Fruit fly (Drosophila melanogaster) whole organism, embryonic: ENCODE data around the gene CG7381.

ENCODE experiments used
- Abd-B ChIP-seq: fragments of 200-800 bp; sonication (Bioruptor generic); optimal IDR thresholded peaks from 2 replicates; lab custom pipeline; 2018; ENCODE audit warnings: missing biosample characterization, mild to moderate bottlenecking, missing genetic modification characterization, moderate library complexity
- Antp ChIP-seq: fragments of 200-800 bp; sonication (Bioruptor generic); optimal IDR thresholded peaks from 3 replicates; lab custom pipeline; 2016; ENCODE audit warnings: missing biosample characterization, missing genetic modification characterization
- Blimp-1 ChIP-seq: fragments of 200-800 bp; sonication (Bioruptor generic); optimal IDR thresholded peaks from 3 replicates; lab custom pipeline; 2018; ENCODE audit warnings: missing biosample characterization, missing genetic modification characterization, mild to moderate bottlenecking, moderate library complexity, missing genetic modification reagents
- CG10274 ChIP-seq: fragments of 200-800 bp; sonication (Bioruptor generic); optimal IDR thresholded peaks from 3 replicates; lab custom pipeline; 2017; ENCODE audit warnings: missing biosample characterization, mild to moderate bottlenecking, missing genetic modification characterization
- CG11085 ChIP-seq: fragments of 200-800 bp; sonication (Bioruptor generic); IDR thresholded peaks from 2 replicates; pipeline ENCODE4 v1.3.6; 2022; ENCODE audit warnings: missing biosample characterization, missing genetic modification characterization
- CG11723 ChIP-seq: fragments of 200-800 bp; sonication (Bioruptor generic); optimal IDR thresholded peaks from 2 replicates; lab custom pipeline; 2017; ENCODE audit warnings: missing biosample characterization, mild to moderate bottlenecking, missing genetic modification characterization
- CG12391 ChIP-seq: fragments of 200-800 bp; sonication (Bioruptor generic); optimal IDR thresholded peaks from 3 replicates; lab custom pipeline; 2018; ENCODE audit warnings: missing biosample characterization, mild to moderate bottlenecking, missing genetic modification characterization, moderate library complexity
- CG15479 ChIP-seq: fragments of 200-800 bp; sonication (Bioruptor generic); optimal IDR thresholded peaks from 3 replicates; lab custom pipeline; 2019; ENCODE audit warnings: missing biosample characterization, mild to moderate bottlenecking, missing genetic modification characterization, moderate library complexity
- CG16779 ChIP-seq: fragments of 200-800 bp; sonication (Bioruptor generic); IDR thresholded peaks from 2 replicates; pipeline ENCODE4 v1.3.6; 2022; ENCODE audit warnings: missing biosample characterization, missing genetic modification characterization
- CG17612 ChIP-seq: fragments of 200-800 bp; sonication (Bioruptor generic); IDR thresholded peaks from 2 replicates; pipeline ENCODE4 v1.3.6; 2022; ENCODE audit warnings: missing biosample characterization, missing genetic modification characterization
- CG17802 ChIP-seq: fragments of 200-800 bp; sonication (Bioruptor generic); optimal IDR thresholded peaks from 2 replicates; lab custom pipeline; 2018; ENCODE audit warnings: missing biosample characterization, mild to moderate bottlenecking, missing genetic modification characterization, moderate library complexity
- CG3281 ChIP-seq: fragments of 200-800 bp; sonication (Bioruptor generic); optimal IDR thresholded peaks from 3 replicates; lab custom pipeline; 2017; ENCODE audit warnings: missing biosample characterization, mild to moderate bottlenecking, missing genetic modification characterization
- CG3838 ChIP-seq: fragments of 200-800 bp; sonication (Bioruptor generic); optimal IDR thresholded peaks from 3 replicates; lab custom pipeline; 2016; ENCODE audit warnings: missing biosample characterization, missing genetic modification characterization
- CG3847 ChIP-seq: fragments of 200-800 bp; sonication (Bioruptor generic); IDR thresholded peaks from 2 replicates; pipeline ENCODE4 v1.3.6; 2022; ENCODE audit warnings: missing biosample characterization, missing genetic modification characterization
- CG3995 ChIP-seq: fragments of 200-800 bp; sonication (Bioruptor generic); optimal IDR thresholded peaks from 3 replicates; lab custom pipeline; 2016; ENCODE audit warnings: missing biosample characterization, missing genetic modification characterization
- CG4854 ChIP-seq: fragments of 200-800 bp; sonication (Bioruptor generic); optimal IDR thresholded peaks from 2 replicates; lab custom pipeline; 2016; ENCODE audit warnings: missing biosample characterization, missing genetic modification characterization, inconsistent platforms
- CHES-1-like ChIP-seq: fragments of 200-800 bp; sonication (Bioruptor generic); optimal IDR thresholded peaks from 2 replicates; lab custom pipeline; 2016; ENCODE audit warnings: missing biosample characterization, missing genetic modification characterization
- D ChIP-seq, 2 experiments: fragments of 200-800 bp in 1 of 2; fragments of >200 bp in 1 of 2; sonication (Bioruptor generic) in 1 of 2; optimal IDR thresholded peaks; 2 replicates in 1 of 2; 3 replicates in 1 of 2; lab custom pipeline; 2017; ENCODE audit warnings: mild to moderate bottlenecking in 1 of 2, missing biosample characterization in 1 of 2, missing genetic modification characterization in 1 of 2, missing genetic modification reagents in 1 of 2
- GATAe ChIP-seq: fragments of 200-800 bp; sonication (Bioruptor generic); conservative IDR thresholded peaks from 2 replicates; pipeline ENCODE4 v1.3.6; 2022; ENCODE audit warnings: missing biosample characterization, missing genetic modification characterization
- HHEX ChIP-seq: fragments of 200-800 bp; sonication (Bioruptor generic); optimal IDR thresholded peaks from 3 replicates; lab custom pipeline; 2017; ENCODE audit warnings: missing biosample characterization, mild to moderate bottlenecking, missing genetic modification characterization, missing genetic modification reagents
- Hr78 ChIP-seq, 2 experiments: fragments of 200-800 bp in 1 of 2; fragments of >200 bp in 1 of 2; sonication (Bioruptor generic) in 1 of 2; optimal IDR thresholded peaks; 2 replicates each; lab custom pipeline; 2017 to 2019; ENCODE audit warnings: missing biosample characterization in 2 of 2, missing genetic modification characterization in 2 of 2, mild to moderate bottlenecking in 1 of 2, moderate library complexity in 1 of 2
- Lim3 ChIP-seq: fragments of 200-800 bp; sonication (Bioruptor generic); IDR thresholded peaks from 2 replicates; pipeline ENCODE4 v1.3.6; 2022; ENCODE audit warnings: missing biosample characterization, missing genetic modification characterization
- MBD-R2 ChIP-seq: fragments of 200-800 bp; sonication (Bioruptor generic); IDR thresholded peaks from 2 replicates; pipeline ENCODE4 v1.3.6; 2022; ENCODE audit warnings: missing biosample characterization, missing genetic modification characterization
- Mrtf ChIP-seq: fragments of 200-800 bp; sonication (Bioruptor generic); IDR thresholded peaks from 3 replicates; pipeline ENCODE4 v1.3.6; 2022; ENCODE audit warnings: missing biosample characterization, missing genetic modification characterization
- NC2β ChIP-seq: fragments of 200-800 bp; sonication (Bioruptor generic); optimal IDR thresholded peaks from 2 replicates; lab custom pipeline; 2016; ENCODE audit warnings: missing biosample characterization, missing genetic modification characterization
- Oli ChIP-seq: fragments of 200-800 bp; sonication (Bioruptor generic); optimal IDR thresholded peaks from 2 replicates; lab custom pipeline; 2018; ENCODE audit warnings: missing biosample characterization, mild to moderate bottlenecking, missing genetic modification characterization, moderate library complexity
- Sox100B ChIP-seq: fragments of 200-800 bp; sonication (Bioruptor generic); optimal IDR thresholded peaks from 3 replicates; lab custom pipeline; 2018; ENCODE audit warnings: missing biosample characterization, mild to moderate bottlenecking, missing genetic modification characterization
- Taf1 ChIP-seq: fragments of 200-800 bp; sonication (Bioruptor generic); IDR thresholded peaks from 2 replicates; pipeline ENCODE4 v1.3.6; 2022; ENCODE audit warnings: missing biosample characterization, missing genetic modification characterization
- bab2 ChIP-seq: fragments of 200-800 bp; sonication (Bioruptor generic); optimal IDR thresholded peaks from 2 replicates; lab custom pipeline; 2016; ENCODE audit warnings: missing biosample characterization, missing genetic modification characterization
- bigmax ChIP-seq: fragments of 200-800 bp; sonication (Bioruptor generic); optimal IDR thresholded peaks from 2 replicates; lab custom pipeline; 2018; ENCODE audit warnings: missing biosample characterization, mild to moderate bottlenecking, missing genetic modification characterization
- bsh ChIP-seq, 2 experiments: fragments of 200-800 bp; sonication (Bioruptor generic); optimal IDR thresholded peaks; 2 replicates each; lab custom pipeline; 2017 to 2018; ENCODE audit warnings: mild to moderate bottlenecking in 2 of 2, missing biosample characterization in 2 of 2, missing genetic modification characterization in 2 of 2, moderate library complexity in 1 of 2
- cato ChIP-seq: fragments of 200-800 bp; sonication (Bioruptor generic); optimal IDR thresholded peaks from 2 replicates; lab custom pipeline; 2016; ENCODE audit warnings: missing biosample characterization, missing genetic modification characterization, borderline replicate concordance
- chn ChIP-seq: fragments of 200-800 bp; sonication (Bioruptor generic); optimal IDR thresholded peaks from 2 replicates; lab custom pipeline; 2016; ENCODE audit warnings: missing biosample characterization, missing genetic modification characterization
- ci ChIP-seq: fragments of 200-800 bp; sonication (Bioruptor generic); IDR thresholded peaks from 3 replicates; pipeline ENCODE4 v1.3.6; 2022; ENCODE audit warnings: missing biosample characterization, missing genetic modification characterization
- danr ChIP-seq: fragments of 200-800 bp; sonication (Bioruptor generic); IDR thresholded peaks from 2 replicates; pipeline ENCODE4 v1.3.6; 2022; ENCODE audit warnings: missing biosample characterization, missing genetic modification characterization
- dm ChIP-seq: fragments of 200-800 bp; sonication (Bioruptor generic); optimal IDR thresholded peaks from 3 replicates; lab custom pipeline; 2016; ENCODE audit warnings: missing biosample characterization, missing genetic modification characterization
- esg ChIP-seq: fragments of 200-800 bp; sonication (Bioruptor generic); conservative IDR thresholded peaks from 2 replicates; pipeline ENCODE4 v1.3.6; 2022; ENCODE audit warnings: missing biosample characterization, missing genetic modification characterization
- gfzf ChIP-seq: fragments of 200-800 bp; sonication (Bioruptor generic); optimal IDR thresholded peaks from 2 replicates; lab custom pipeline; 2016; ENCODE audit warnings: missing biosample characterization, mild to moderate bottlenecking, missing genetic modification characterization, moderate library complexity
- gsb ChIP-seq: fragments of 200-800 bp; sonication (Bioruptor generic); IDR thresholded peaks from 2 replicates; pipeline ENCODE4 v1.3.6; 2022; ENCODE audit warnings: missing biosample characterization, missing genetic modification characterization
- hbn ChIP-seq: fragments of 200-800 bp; sonication (Bioruptor generic); IDR thresholded peaks from 2 replicates; pipeline ENCODE4 v1.3.6; 2022; ENCODE audit warnings: missing biosample characterization, missing genetic modification characterization; ENCODE audit not compliant: partially characterized antibody
- inv ChIP-seq: fragments of 200-800 bp; sonication (Bioruptor generic); IDR thresholded peaks from 2 replicates; pipeline ENCODE4 v1.3.6; 2022; ENCODE audit warnings: missing biosample characterization, missing genetic modification characterization; ENCODE audit not compliant: partially characterized antibody
- ken ChIP-seq: fragments of 200-800 bp; sonication (Bioruptor generic); IDR thresholded peaks from 3 replicates; pipeline ENCODE4 v1.3.6; 2022; ENCODE audit warnings: missing biosample characterization, missing genetic modification characterization
- nau ChIP-seq: fragments of 200-800 bp; sonication (Bioruptor generic); optimal IDR thresholded peaks from 3 replicates; lab custom pipeline; 2017; ENCODE audit warnings: missing biosample characterization, mild to moderate bottlenecking, missing genetic modification characterization, missing genetic modification reagents
- pzg ChIP-seq: fragments of 200-800 bp; sonication (Bioruptor generic); optimal IDR thresholded peaks from 3 replicates; lab custom pipeline; 2018; ENCODE audit warnings: missing biosample characterization, mild to moderate bottlenecking, missing genetic modification characterization, moderate library complexity
- sc ChIP-seq, 3 experiments: fragments of >200 bp in 2 of 3; fragments of 200-800 bp in 1 of 3; sonication (Bioruptor generic) in 1 of 3; optimal IDR thresholded peaks; 2 replicates in 2 of 3; 3 replicates in 1 of 3; lab custom pipeline; 2017; ENCODE audit warnings: mild to moderate bottlenecking in 1 of 3, missing biosample characterization in 1 of 3, missing genetic modification characterization in 1 of 3, missing genetic modification reagents in 1 of 3
- sd ChIP-seq: fragments of 200-800 bp; sonication (Bioruptor generic); optimal IDR thresholded peaks from 3 replicates; lab custom pipeline; 2018; ENCODE audit warnings: missing biosample characterization, mild to moderate bottlenecking, missing genetic modification characterization, moderate library complexity
- twi ChIP-seq: fragments of 200-800 bp; optimal IDR thresholded peaks from 2 replicates; lab custom pipeline; 2019; ENCODE audit warnings: missing biosample characterization, mild to moderate bottlenecking, missing genetic modification characterization, moderate library complexity
- vnd ChIP-seq: fragments of 200-800 bp; sonication (Bioruptor generic); IDR thresholded peaks from 3 replicates; pipeline ENCODE4 v1.3.6; 2022; ENCODE audit warnings: missing biosample characterization, missing genetic modification characterization; ENCODE audit not compliant: partially characterized antibody

CG7381 gene

dm6 chr3R:13012351-13012750 lies 35.1 kb upstream of the CG7381 start (continued):
- TF ChIP-seq Hr78 (GFP tag; optimal IDR thresholded peaks at IDR 0.05; lab: Kevin White, UChicago) (peak in 1 of 2 experiments; percentile 11), bigmax (GFP tag; lab: Kevin White, UChicago) (peak; percentile 13), CHES-1-like (peak; percentile 66), ci (GFP tag; lab: Robert Waterston, UW) (peak; percentile 82), D (optimal IDR thresholded peaks at IDR 0.05; lab: Kevin White, UChicago) (no peak), D (GFP tag; optimal IDR thresholded peaks at IDR 0.05; lab: Kevin White, UChicago) (peak; percentile 40), sc (optimal IDR thresholded peaks at IDR 0.05; lab: Kevin White, UChicago) (no peak), sc (GFP tag; optimal IDR thresholded peaks at IDR 0.05; lab: Kevin White, UChicago) (no peak), CG4854 (peak; percentile 25), GATAe (GFP tag; lab: Robert Waterston, UW) (no peak), Antp (GFP tag; lab: Kevin White, UChicago) (peak; percentile 76), CG3995 (no peak), bab2 (GFP tag; lab: Kevin White, UChicago) (peak; percentile 68), CG15479 (GFP tag; lab: Kevin White, UChicago) (peak; percentile 91), Blimp-1 (GFP tag; lab: Kevin White, UChicago) (peak; percentile 1), sd (no peak), twi (tag; lab: Kevin White, UChicago) (peak; percentile 18), CG11085 (0 out of 2 replicates have a peak, but pooled peaks have one; percentile 39), cato (GFP tag; lab: Kevin White, UChicago) (no peak), CG3838 (peak; percentile 54), MBD-R2 (GFP tag; lab: Robert Waterston, UW) (peak; percentile 35; the same call in 1 of the 2 replicates), CG3281 (GFP tag; lab: Kevin White, UChicago) (peak; percentile 30), Mrtf (GFP tag; lab: Robert Waterston, UW) (0 out of 3 replicates have a peak, but pooled peaks have one; percentile 23), CG12391 (tag; lab: Kevin White, UChicago) (peak; percentile 45), Taf1 (GFP tag; lab: Robert Waterston, UW) (no peak), HHEX (GFP tag; lab: Kevin White, UChicago) (no peak), hbn (GFP tag; lab: Robert Waterston, UW) (no peak), vnd (GFP tag; lab: Robert Waterston, UW) (no peak), Lim3 (GFP tag; lab: Robert Waterston, UW) (no peak), Oli (tag; lab: Kevin White, UChicago) (peak; percentile 38), bsh (GFP tag; optimal IDR thresholded peaks at IDR 0.05; lab: Kevin White, UChicago) (peak in 1 of 2 experiments; percentile 45), ken (peak; percentile 80), inv (no peak), Sox100B (GFP tag; lab: Kevin White, UChicago) (no peak), danr (GFP tag; lab: Robert Waterston, UW) (no peak), gfzf (GFP tag; lab: Kevin White, UChicago) (no peak), CG11723 (GFP tag; lab: Kevin White, UChicago) (peak; percentile 49), CG16779 (peak; percentile 57; the same call in 1 of the 2 replicates), nau (GFP tag; lab: Kevin White, UChicago) (no peak), esg (GFP tag; lab: Robert Waterston, UW) (peak; percentile 51), NC2β (GFP tag; lab: Kevin White, UChicago) (no peak), CG3847 (peak; percentile 52), Abd-B (peak; percentile 53), CG10274 (GFP tag; lab: Kevin White, UChicago) (no peak), chn (GFP tag; lab: Kevin White, UChicago) (peak; percentile 72), gsb (GFP tag; lab: Robert Waterston, UW) (peak; percentile 65), CG17802 (tag; lab: Kevin White, UChicago) (no peak), dm (GFP tag; lab: Kevin White, UChicago) (peak; percentile 80), pzg (GFP tag; lab: Kevin White, UChicago) (peak; percentile 18), CG17612 (no peak)
